Worm (Caenorhabditis elegans): ENCODE data around the gene atg-7.

ce11 chrIV:11062984-11063613 lies 17.8 kb downstream of the atg-7 start:
- TF ChIP-seq T22C8.4 (GFP tag; IDR thresholded peaks at IDR 0.05) = no peak
- TF ChIP-seq cog-1 (tag; optimal IDR thresholded peaks at IDR 0.05) = no peak
- TF ChIP-seq klf-2 (GFP tag; conservative IDR thresholded peaks at IDR 0.05) = no peak
- TF ChIP-seq flt-1 (GFP tag; IDR thresholded peaks at IDR 0.05) = no peak
- TF ChIP-seq tab-1 (GFP tag; IDR thresholded peaks at IDR 0.05) = no peak
